Fruit fly (Drosophila melanogaster) whole organism, prepupa: Measurements from ENCODE around the gene CG11755.

Experiments
- Blimp-1 ChIP-seq: fragments of 200-800 bp; sonication (Bioruptor generic); optimal IDR thresholded peaks from 3 replicates; lab custom pipeline; 2017; ENCODE audit warnings: missing biosample characterization, missing genetic modification characterization, mild to moderate bottlenecking, moderate library complexity, missing genetic modification reagents
- CG10631 ChIP-seq: fragments of 200-800 bp; sonication (Bioruptor generic); optimal IDR thresholded peaks from 2 replicates; lab custom pipeline; 2016; ENCODE audit warnings: missing biosample characterization, missing genetic modification characterization
- CG10669 ChIP-seq: fragments of 200-800 bp; sonication (Bioruptor generic); optimal IDR thresholded peaks from 3 replicates; lab custom pipeline; 2018; ENCODE audit warnings: missing biosample characterization, mild to moderate bottlenecking, missing genetic modification characterization, moderate library complexity
- CG11294 ChIP-seq: fragments of 200-800 bp; sonication (Bioruptor generic); IDR thresholded peaks from 2 replicates; pipeline ENCODE4 v1.3.6; 2022; ENCODE audit warnings: missing biosample characterization, missing genetic modification characterization
- CG11762 ChIP-seq: fragments of 200-800 bp; sonication (Bioruptor generic); optimal IDR thresholded peaks from 3 replicates; lab custom pipeline; 2016; ENCODE audit warnings: missing biosample characterization, missing genetic modification characterization; ENCODE audit not compliant: insufficient read depth
- CG11902 ChIP-seq: fragments of 200-800 bp; sonication (Bioruptor generic); optimal IDR thresholded peaks from 3 replicates; lab custom pipeline; 2016; ENCODE audit warnings: missing biosample characterization, missing genetic modification characterization
- CG15336 ChIP-seq: fragments of 200-800 bp; sonication (Bioruptor generic); IDR thresholded peaks from 2 replicates; pipeline ENCODE4 v1.3.6; 2022; ENCODE audit warnings: missing biosample characterization, missing genetic modification characterization
- CG1621 ChIP-seq: fragments of 200-800 bp; sonication (Bioruptor generic); optimal IDR thresholded peaks from 3 replicates; lab custom pipeline; 2018; ENCODE audit warnings: missing biosample characterization, mild to moderate bottlenecking, missing genetic modification characterization
- CG16779 ChIP-seq: fragments of 200-800 bp; sonication (Bioruptor generic); optimal IDR thresholded peaks from 3 replicates; lab custom pipeline; 2017; ENCODE audit warnings: missing biosample characterization, mild to moderate bottlenecking, missing genetic modification characterization
- CG32006 ChIP-seq: fragments of 200-800 bp; sonication (Bioruptor generic); optimal IDR thresholded peaks from 3 replicates; lab custom pipeline; 2017; ENCODE audit warnings: missing biosample characterization, mild to moderate bottlenecking, missing genetic modification characterization
- CG34406 ChIP-seq: fragments of 200-800 bp; sonication (Bioruptor generic); optimal IDR thresholded peaks from 3 replicates; lab custom pipeline; 2016; ENCODE audit warnings: missing biosample characterization, missing genetic modification characterization
- CG3919 ChIP-seq: fragments of 200-800 bp; sonication (Bioruptor generic); optimal IDR thresholded peaks from 3 replicates; lab custom pipeline; 2016; ENCODE audit warnings: missing biosample characterization, missing genetic modification characterization
- CG4318 ChIP-seq: fragments of 200-800 bp; sonication (Bioruptor generic); optimal IDR thresholded peaks from 3 replicates; lab custom pipeline; 2017; ENCODE audit warnings: missing biosample characterization, mild to moderate bottlenecking, missing genetic modification characterization
- CG6276 ChIP-seq: fragments of 200-800 bp; sonication (Bioruptor generic); optimal IDR thresholded peaks from 2 replicates; lab custom pipeline; 2017; ENCODE audit warnings: missing biosample characterization, mild to moderate bottlenecking, missing genetic modification characterization
- CG6792 ChIP-seq: fragments of 200-800 bp; sonication (Bioruptor generic); optimal IDR thresholded peaks from 3 replicates; lab custom pipeline; 2016; ENCODE audit warnings: missing biosample characterization, missing genetic modification characterization
- CG6854 ChIP-seq: fragments of 200-800 bp; sonication (Bioruptor generic); optimal IDR thresholded peaks from 2 replicates; lab custom pipeline; 2017; ENCODE audit warnings: missing biosample characterization, mild to moderate bottlenecking, missing genetic modification characterization
- CG7368 ChIP-seq: fragments of 200-800 bp; sonication (Bioruptor generic); optimal IDR thresholded peaks from 3 replicates; lab custom pipeline; 2016; ENCODE audit warnings: missing biosample characterization, missing genetic modification characterization
- CG8319 ChIP-seq: fragments of 200-800 bp; sonication (Bioruptor generic); optimal IDR thresholded peaks from 3 replicates; lab custom pipeline; 2016; ENCODE audit warnings: missing biosample characterization, missing genetic modification characterization
- CG8632 ChIP-seq: fragments of 200-800 bp; sonication (Bioruptor generic); optimal IDR thresholded peaks from 3 replicates; lab custom pipeline; 2016; ENCODE audit warnings: missing biosample characterization, missing genetic modification characterization
- CG9139 ChIP-seq: fragments of 200-800 bp; sonication (Bioruptor generic); optimal IDR thresholded peaks from 3 replicates; lab custom pipeline; 2017; ENCODE audit warnings: missing biosample characterization, mild to moderate bottlenecking, missing genetic modification characterization
- Eip93F ChIP-seq: fragments of 200-800 bp; sonication (Bioruptor generic); optimal IDR thresholded peaks from 2 replicates; lab custom pipeline; 2016; ENCODE audit warnings: missing biosample characterization, mild to moderate bottlenecking, missing genetic modification characterization
- Ets96B ChIP-seq: fragments of 200-800 bp; optimal IDR thresholded peaks from 2 replicates; lab custom pipeline; 2019; ENCODE audit warnings: missing biosample characterization, mild to moderate bottlenecking, missing genetic modification characterization, moderate library complexity
- Gug ChIP-seq: fragments of 200-800 bp; sonication (Bioruptor generic); IDR thresholded peaks from 2 replicates; pipeline ENCODE4 v1.3.6; 2022; ENCODE audit warnings: missing biosample characterization, missing genetic modification characterization
- Hr38 ChIP-seq: sonication (Bioruptor generic); optimal IDR thresholded peaks from 2 replicates; lab custom pipeline; 2016; ENCODE audit warnings: missing biosample characterization, missing genetic modification characterization
- Hr39 ChIP-seq: fragments of 200-800 bp; sonication (Bioruptor generic); optimal IDR thresholded peaks from 2 replicates; lab custom pipeline; 2016; ENCODE audit warnings: missing biosample characterization, missing genetic modification characterization
- Hr4 ChIP-seq: fragments of 200-800 bp; sonication (Bioruptor generic); optimal IDR thresholded peaks from 3 replicates; lab custom pipeline; 2016; ENCODE audit warnings: missing biosample characterization, missing genetic modification characterization
- Met ChIP-seq: fragments of 200-800 bp; sonication (Bioruptor generic); optimal IDR thresholded peaks from 3 replicates; lab custom pipeline; 2016; ENCODE audit warnings: missing biosample characterization, missing genetic modification characterization
- OdsH ChIP-seq: fragments of 200-800 bp; sonication (Bioruptor generic); optimal IDR thresholded peaks from 3 replicates; lab custom pipeline; 2016; ENCODE audit warnings: missing biosample characterization, missing genetic modification characterization
- Smox ChIP-seq: fragments of 200-800 bp; sonication (Bioruptor generic); optimal IDR thresholded peaks from 3 replicates; lab custom pipeline; 2016; ENCODE audit warnings: missing biosample characterization, missing genetic modification characterization
- Sox102F ChIP-seq: fragments of 200-800 bp; sonication (Bioruptor generic); optimal IDR thresholded peaks from 2 replicates; lab custom pipeline; 2016; ENCODE audit warnings: missing biosample characterization, mild to moderate bottlenecking, missing genetic modification characterization
- achi ChIP-seq: fragments of 200-800 bp; sonication (Bioruptor generic); optimal IDR thresholded peaks from 3 replicates; lab custom pipeline; 2016; ENCODE audit warnings: missing biosample characterization, missing genetic modification characterization
- cyc ChIP-seq: fragments of 200-800 bp; sonication (Bioruptor generic); optimal IDR thresholded peaks from 3 replicates; lab custom pipeline; 2016; ENCODE audit warnings: missing biosample characterization, missing genetic modification characterization
- eg ChIP-seq: fragments of 200-800 bp; sonication (Bioruptor generic); IDR thresholded peaks from 3 replicates; pipeline ENCODE4 v1.3.6; 2022; ENCODE audit warnings: missing biosample characterization, missing genetic modification characterization
- esn ChIP-seq: fragments of 200-800 bp; sonication (Bioruptor generic); optimal IDR thresholded peaks from 2 replicates; lab custom pipeline; 2016; ENCODE audit warnings: missing biosample characterization, mild to moderate bottlenecking, missing genetic modification characterization, moderate library complexity
- fd85E ChIP-seq: fragments of 200-800 bp; sonication (Bioruptor generic); optimal IDR thresholded peaks from 3 replicates; lab custom pipeline; 2016; ENCODE audit warnings: missing biosample characterization, missing genetic modification characterization
- fkh ChIP-seq: fragments of 200-800 bp; sonication (Bioruptor generic); optimal IDR thresholded peaks from 3 replicates; lab custom pipeline; 2017; ENCODE audit warnings: missing biosample characterization, mild to moderate bottlenecking, missing genetic modification characterization, moderate library complexity
- pdm3 ChIP-seq: fragments of 200-800 bp; sonication (Bioruptor generic); optimal IDR thresholded peaks from 3 replicates; lab custom pipeline; 2016; ENCODE audit warnings: missing biosample characterization, missing genetic modification characterization
- salr ChIP-seq, 2 experiments: fragments of 200-800 bp; sonication (Bioruptor generic); optimal IDR thresholded peaks; 3 replicates each; lab custom pipeline; 2016 to 2018; ENCODE audit warnings: missing biosample characterization in 2 of 2, missing genetic modification characterization in 2 of 2, mild to moderate bottlenecking in 1 of 2
- spab ChIP-seq: fragments of 200-800 bp; sonication (Bioruptor generic); optimal IDR thresholded peaks from 2 replicates; lab custom pipeline; 2017; ENCODE audit warnings: missing biosample characterization, mild to moderate bottlenecking, missing genetic modification characterization, missing genetic modification reagents
- ss ChIP-seq, 2 experiments: fragments of 200-800 bp; sonication (Bioruptor generic); optimal IDR thresholded peaks; 2 replicates in 1 of 2; 3 replicates in 1 of 2; lab custom pipeline; 2017 to 2018; ENCODE audit warnings: mild to moderate bottlenecking in 2 of 2, missing biosample characterization in 2 of 2, missing genetic modification characterization in 2 of 2, moderate library complexity in 1 of 2
- svp ChIP-seq: fragments of 200-800 bp; sonication (Bioruptor generic); peaks from one replicate; lab custom pipeline; 2016; ENCODE audit warnings: missing biosample characterization, missing genetic modification characterization
- topi ChIP-seq: fragments of 200-800 bp; sonication (Bioruptor generic); optimal IDR thresholded peaks from 3 replicates; lab custom pipeline; 2016; ENCODE audit warnings: missing biosample characterization, missing genetic modification characterization
- vri ChIP-seq: fragments of 200-800 bp; sonication (Bioruptor generic); optimal IDR thresholded peaks from 3 replicates; lab custom pipeline; 2016; ENCODE audit warnings: missing biosample characterization, mild to moderate bottlenecking, missing genetic modification characterization

The CG11755 gene

dm6 chr3R:8700660-8701059 lies 23.9 kb downstream of the CG11755 start:
- TF ChIP-seq spab (GFP tag; lab: Kevin White, UChicago) (no peak), salr (GFP tag; optimal IDR thresholded peaks at IDR 0.05; lab: Kevin White, UChicago) (no peak), fd85E (no peak), CG7368 (GFP tag; lab: Kevin White, UChicago) (no peak), CG6792 (GFP tag; lab: Kevin White, UChicago) (no peak), Blimp-1 (no peak), Hr38 (no peak), ss (GFP tag; optimal IDR thresholded peaks at IDR 0.05; lab: Kevin White, UChicago) (no peak), vri (no peak), CG15336 (GFP tag; lab: Robert Waterston, UW) (no peak), OdsH (GFP tag; lab: Kevin White, UChicago) (no peak), pdm3 (GFP tag; lab: Kevin White, UChicago) (no peak), eg (no peak), CG10669 (GFP tag; lab: Kevin White, UChicago) (no peak), topi (no peak), CG34406 (no peak), Sox102F (GFP tag; lab: Kevin White, UChicago) (no peak), CG8319 (no peak), CG4318 (GFP tag; lab: Kevin White, UChicago) (no peak), CG9139 (no peak)

dm6 chr3R:8701197-8701596 lies 24.5 kb downstream of the CG11755 start:
- TF ChIP-seq CG8632 (GFP tag; lab: Kevin White, UChicago) (no peak), CG11902 (GFP tag; lab: Kevin White, UChicago) (no peak), vri (no peak), Hr4 (GFP tag; lab: Kevin White, UChicago) (no peak), spab (GFP tag; lab: Kevin White, UChicago) (no peak), CG4318 (GFP tag; lab: Kevin White, UChicago) (no peak), fkh (GFP tag; lab: Kevin White, UChicago) (no peak), pdm3 (GFP tag; lab: Kevin White, UChicago) (no peak), CG11762 (GFP tag; lab: Kevin White, UChicago) (no peak), Ets96B (tag; lab: Kevin White, UChicago) (no peak), Hr39 (no peak), esn (GFP tag; lab: Kevin White, UChicago) (no peak), CG11294 (GFP tag; lab: Robert Waterston, UW) (no peak), CG6276 (GFP tag; lab: Kevin White, UChicago) (no peak), CG1621 (tag; lab: Kevin White, UChicago) (no peak)

- TF ChIP-seq fkh (GFP tag; lab: Kevin White, UChicago) (peak; percentile 28), Ets96B (tag; lab: Kevin White, UChicago) (no peak)
Measured at dm6 chr3R:8704669-8705068, 28.0 kb downstream of the CG11755 start.

dm6 chr3R:8705323-8706097 lies 28.8 kb downstream of the CG11755 start:
- TF ChIP-seq CG6276 (GFP tag; lab: Kevin White, UChicago) (peak; percentile 31), achi (no peak), CG11294 (GFP tag; lab: Robert Waterston, UW) (0 out of 2 replicates have a peak, but pooled peaks have one; percentile 6), CG16779 (tag; lab: Kevin White, UChicago) (peak; percentile 31), eg (0 out of 3 replicates have a peak, but pooled peaks have one; percentile 26), CG3919 (GFP tag; lab: Kevin White, UChicago) (peak; percentile 17), Eip93F (GFP tag; lab: Kevin White, UChicago) (no peak), svp (GFP tag; lab: Kevin White, UChicago) (peak; percentile 12), Ets96B (tag; lab: Kevin White, UChicago) (peak; percentile 43), CG15336 (GFP tag; lab: Robert Waterston, UW) (no peak), Met (no peak), CG7368 (GFP tag; lab: Kevin White, UChicago) (no peak), CG10631 (no peak), cyc (GFP tag; lab: Kevin White, UChicago) (no peak), CG6854 (GFP tag; lab: Kevin White, UChicago) (no peak), Smox (GFP tag; lab: Kevin White, UChicago) (no peak), topi (no peak), Gug (no peak), CG32006 (GFP tag; lab: Kevin White, UChicago) (no peak), esn (GFP tag; lab: Kevin White, UChicago) (no peak), ss (GFP tag; optimal IDR thresholded peaks at IDR 0.05; lab: Kevin White, UChicago) (peak; percentile 48 to 80), CG8319 (no peak), CG1621 (tag; lab: Kevin White, UChicago) (peak; percentile 32)
